Fruit fly (Drosophila melanogaster): ENCODE measurements around the gene CG9154.

CG9154 gene

dm6 chr2L:6109313-6109847, 38.9 kb upstream of the CG9154 start (continued):
- TF ChIP-seq corto (GFP tag; optimal IDR thresholded peaks at IDR 0.05) (no peak), crol (GFP tag; IDR thresholded peaks at IDR 0.05) (peak; percentile 72), Doc3 (GFP tag; IDR thresholded peaks at IDR 0.05; ENCODE audit: partially characterized antibody) (no peak), CG7963 (GFP tag; IDR thresholded peaks at IDR 0.05; ENCODE audit: partially characterized antibody) (no peak), CG3065 (GFP tag; optimal IDR thresholded peaks at IDR 0.05) (no peak), CG13287 (GFP tag; IDR thresholded peaks at IDR 0.05; ENCODE audit: partially characterized antibody) (no peak), dm (GFP tag; optimal IDR thresholded peaks at IDR 0.05) (no peak), H15 (GFP tag; IDR thresholded peaks at IDR 0.05) (no peak), Rfx (GFP tag; IDR thresholded peaks at IDR 0.05) (no peak), CG3281 (GFP tag; optimal IDR thresholded peaks at IDR 0.05) (no peak), CG1647 (GFP tag; optimal IDR thresholded peaks at IDR 0.05) (no peak), CG4404 (GFP tag; IDR thresholded peaks at IDR 0.05) (no peak), Ada2b (GFP tag; IDR thresholded peaks at IDR 0.05) (no peak), CG7928 (GFP tag; optimal IDR thresholded peaks at IDR 0.05) (no peak), CG2120 (GFP tag; optimal IDR thresholded peaks at IDR 0.05) (no peak), Nf-YA (GFP tag; IDR thresholded peaks at IDR 0.05) (no peak), Mad (GFP tag; optimal IDR thresholded peaks at IDR 0.05) (no peak), NfI (GFP tag; optimal IDR thresholded peaks at IDR 0.05) (no peak), lab (GFP tag; optimal IDR thresholded peaks at IDR 0.05) (no peak), Med (GFP tag) (peak; percentile 73), Atf3 (GFP tag; optimal IDR thresholded peaks at IDR 0.05) (no peak), CG8944 (GFP tag; optimal IDR thresholded peaks at IDR 0.05) (no peak), CG8388 (GFP tag; optimal IDR thresholded peaks at IDR 0.05) (no peak), sqz (GFP tag; optimal IDR thresholded peaks at IDR 0.05) (no peak), cwo (GFP tag; optimal IDR thresholded peaks at IDR 0.05) (no peak), ap (GFP tag; IDR thresholded peaks at IDR 0.05) (no peak), HmgZ (tag; optimal IDR thresholded peaks at IDR 0.05) (no peak), h (optimal IDR thresholded peaks at IDR 0.05) (no peak), tna (GFP tag; IDR thresholded peaks at IDR 0.05; ENCODE audit: partially characterized antibody) (no peak), mirr (GFP tag; optimal IDR thresholded peaks at IDR 0.05) (no peak), Trl (optimal IDR thresholded peaks at IDR 0.05) (peak; percentile 32 to 56), Trl (GFP tag; optimal IDR thresholded peaks at IDR 0.05) (no peak), Ptx1 (GFP tag; IDR thresholded peaks at IDR 0.05) (no peak), sens-2 (GFP tag; IDR thresholded peaks at IDR 0.05) (no peak), CG13894 (tag; optimal IDR thresholded peaks at IDR 0.05) (peak; percentile 2), gro (GFP tag; optimal IDR thresholded peaks at IDR 0.05) (no peak), unpg (GFP tag; optimal IDR thresholded peaks at IDR 0.05) (no peak), CG14441 (GFP tag; IDR thresholded peaks at IDR 0.05) (no peak), bbx (GFP tag; IDR thresholded peaks at IDR 0.05; ENCODE audit: partially characterized antibody) (no peak), scrt (GFP tag; optimal IDR thresholded peaks at IDR 0.05) (peak; percentile 32), ham (GFP tag; IDR thresholded peaks at IDR 0.05) (no peak), CG7987 (GFP tag; optimal IDR thresholded peaks at IDR 0.05) (no peak), usp (GFP tag; optimal IDR thresholded peaks at IDR 0.05) (no peak), Tbp (GFP tag; optimal IDR thresholded peaks at IDR 0.05) (no peak), zf30C (GFP tag; optimal IDR thresholded peaks at IDR 0.05) (no peak), HHEX (GFP tag; optimal IDR thresholded peaks at IDR 0.05) (no peak), CoRest (tag; optimal IDR thresholded peaks at IDR 0.05) (no peak), Adf1 (GFP tag; IDR thresholded peaks at IDR 0.05) (peak; percentile 47; the same call in 1 of the 2 replicates), CG12071 (GFP tag; optimal IDR thresholded peaks at IDR 0.05) (peak; percentile 19), Oli (tag; optimal IDR thresholded peaks at IDR 0.05) (no peak), Dp (GFP tag; optimal IDR thresholded peaks at IDR 0.05) (no peak), CG32532 (GFP tag; IDR thresholded peaks at IDR 0.05) (no peak)
